Comparison of ENCODE assay signal across 1 worm cellular context in genomic region chrIII:7978723-7979122, ce11.
TF ChIP-seq lines count a peak whose summit lies in the region.

No protein-coding gene starts in this region.

TF ChIP-seq in whole organism, L1 larva, 84 proteins besides CTCF, POLR2A, EP300 and RAD21 (continued from another document):
- TF ChIP-seq nhr-11 (tag; optimal IDR thresholded peaks at IDR 0.05; lab: Kevin White, UChicago): no peak
- no peak for TF ChIP-seq C34B4.2 (tag; optimal IDR thresholded peaks at IDR 0.05; lab: Kevin White, UChicago)
- TF ChIP-seq ztf-11 (tag; optimal IDR thresholded peaks at IDR 0.05; lab: Kevin White, UChicago): no peak
- TF ChIP-seq lin-15B (tag; optimal IDR thresholded peaks at IDR 0.05; lab: Kevin White, UChicago): no peak
- TF ChIP-seq unc-30 (tag; optimal IDR thresholded peaks at IDR 0.05; lab: Kevin White, UChicago): no peak
- TF ChIP-seq vab-15 (tag; optimal IDR thresholded peaks at IDR 0.05; lab: Kevin White, UChicago): no peak
- peak; percentile 20 to 46 (median 26) for TF ChIP-seq dpl-1 (GFP tag; optimal IDR thresholded peaks at IDR 0.05; lab: Kevin White, UChicago)
- peak; percentile 57 for TF ChIP-seq rnt-1 (tag; optimal IDR thresholded peaks at IDR 0.05; lab: Kevin White, UChicago)
- peak; percentile 40 for TF ChIP-seq F16B12.6 (tag; optimal IDR thresholded peaks at IDR 0.05; lab: Kevin White, UChicago)
- no peak for TF ChIP-seq ama-1 (optimal IDR thresholded peaks at IDR 0.05; lab: Kevin White, UChicago)
- peak; percentile 46 for TF ChIP-seq blmp-1 (tag; optimal IDR thresholded peaks at IDR 0.05; lab: Kevin White, UChicago)
- no peak for TF ChIP-seq aly-2 (tag; optimal IDR thresholded peaks at IDR 0.05; lab: Kevin White, UChicago)
- TF ChIP-seq jun-1 (tag; optimal IDR thresholded peaks at IDR 0.05; lab: Kevin White, UChicago): peak; percentile 26
- TF ChIP-seq ceh-88 (GFP tag; IDR thresholded peaks at IDR 0.05; lab: Robert Waterston, UW): peak; percentile 27; the same call in 1 of the 2 replicates
- TF ChIP-seq snpc-4 (tag; optimal IDR thresholded peaks at IDR 0.05; lab: Kevin White, UChicago): peak; percentile 3
